Worm (Caenorhabditis elegans) whole organism, L3 larva: ENCODE results near the gene F40G9.12.

Experiments
- R02D3.7 ChIP-seq: fragments of 150-350 bp; optimal IDR thresholded peaks from 2 replicates; lab custom pipeline; 2014; ENCODE audit warnings: missing biosample characterization, missing genetic modification characterization
- ZK546.5 ChIP-seq: sonication (generic microtip); optimal IDR thresholded peaks from 2 replicates; lab custom pipeline; 2017; ENCODE audit warnings: missing biosample characterization, missing genetic modification characterization
- ceh-28 ChIP-seq: fragments of 150-350 bp; optimal IDR thresholded peaks from 2 replicates; lab custom pipeline; 2014; ENCODE audit warnings: missing biosample characterization, missing genetic modification reagents, missing genetic modification characterization
- ceh-82 ChIP-seq: fragments of 150-350 bp; optimal IDR thresholded peaks from 2 replicates; lab custom pipeline; 2014; ENCODE audit warnings: missing biosample characterization, missing genetic modification characterization
- daf-12 ChIP-seq: fragments of 150-350 bp; optimal IDR thresholded peaks from 2 replicates; lab custom pipeline; 2014; ENCODE audit warnings: missing biosample characterization, missing genetic modification reagents, missing genetic modification characterization
- elt-1 ChIP-seq: fragments of 150-350 bp; optimal IDR thresholded peaks from 2 replicates; lab custom pipeline; 2014; ENCODE audit warnings: missing biosample characterization, missing genetic modification characterization
- eor-1 ChIP-seq, 2 experiments: fragments of 150-350 bp; optimal IDR thresholded peaks; 2 replicates each; lab custom pipeline; 2014 to 2018; ENCODE audit warnings: missing biosample characterization in 2 of 2, missing genetic modification characterization in 2 of 2
- fkh-2 ChIP-seq: fragments of 150-350 bp; optimal IDR thresholded peaks from 2 replicates; lab custom pipeline; 2014; ENCODE audit warnings: missing biosample characterization, missing genetic modification reagents, missing genetic modification characterization
- hmg-11 ChIP-seq: sonication (generic microtip); optimal IDR thresholded peaks from 2 replicates; lab custom pipeline; 2016; ENCODE audit warnings: missing genetic modification characterization, missing compliant biosample characterization
- jun-1 ChIP-seq: fragments of 150-350 bp; optimal IDR thresholded peaks from 2 replicates; lab custom pipeline; 2014; ENCODE audit warnings: missing biosample characterization, missing genetic modification reagents, missing genetic modification characterization
- lin-15B ChIP-seq: fragments of 150-350 bp; optimal IDR thresholded peaks from 2 replicates; lab custom pipeline; 2014; ENCODE audit warnings: missing biosample characterization, missing genetic modification characterization
- lin-39 ChIP-seq: fragments of 150-350 bp; optimal IDR thresholded peaks from 2 replicates; lab custom pipeline; 2018; ENCODE audit warnings: missing biosample characterization, missing genetic modification reagents, missing genetic modification characterization
- lsy-12 ChIP-seq: sonication (generic microtip); optimal IDR thresholded peaks from 2 replicates; lab custom pipeline; 2016; ENCODE audit warnings: mild to moderate bottlenecking, missing genetic modification characterization, missing compliant biosample characterization
- mdl-1 ChIP-seq: fragments of 150-350 bp; optimal IDR thresholded peaks from 2 replicates; lab custom pipeline; 2014; ENCODE audit warnings: missing biosample characterization, missing genetic modification characterization
- mml-1 ChIP-seq: fragments of 150-350 bp; sonication (generic microtip); optimal IDR thresholded peaks from 3 replicates; lab custom pipeline; 2014; ENCODE audit warnings: missing biosample characterization, missing genetic modification characterization
- nhr-11 ChIP-seq: fragments of 150-350 bp; optimal IDR thresholded peaks from 2 replicates; lab custom pipeline; 2014; ENCODE audit warnings: missing biosample characterization, missing genetic modification characterization
- nhr-12 ChIP-seq: fragments of 150-350 bp; optimal IDR thresholded peaks from 2 replicates; lab custom pipeline; 2014; ENCODE audit warnings: missing biosample characterization, missing genetic modification characterization
- nhr-23 ChIP-seq: fragments of 150-350 bp; optimal IDR thresholded peaks from 2 replicates; lab custom pipeline; 2014; ENCODE audit warnings: missing biosample characterization, missing genetic modification reagents, missing genetic modification characterization
- nhr-237 ChIP-seq: fragments of 150-350 bp; optimal IDR thresholded peaks from 2 replicates; lab custom pipeline; 2014; ENCODE audit warnings: missing biosample characterization, missing genetic modification characterization
- nhr-25 ChIP-seq: sonication (generic microtip); optimal IDR thresholded peaks from 2 replicates; lab custom pipeline; 2017; ENCODE audit warnings: missing biosample characterization, missing genetic modification characterization
- nhr-28 ChIP-seq: fragments of 150-350 bp; optimal IDR thresholded peaks from 2 replicates; lab custom pipeline; 2014; ENCODE audit warnings: missing biosample characterization, missing genetic modification characterization
- nhr-43 ChIP-seq: sonication (generic microtip); optimal IDR thresholded peaks from 2 replicates; lab custom pipeline; 2016; ENCODE audit warnings: mild to moderate bottlenecking, missing genetic modification characterization, missing compliant biosample characterization; ENCODE audit not compliant: poor library complexity, severe bottlenecking
- nhr-67 ChIP-seq: fragments of 150-350 bp; optimal IDR thresholded peaks from 2 replicates; lab custom pipeline; 2014; ENCODE audit warnings: missing biosample characterization, missing genetic modification characterization
- nhr-76 ChIP-seq: fragments of 150-350 bp; sonication (generic microtip); optimal IDR thresholded peaks from 5 replicates; lab custom pipeline; 2014; ENCODE audit warnings: missing biosample characterization, missing genetic modification characterization
- pqm-1 ChIP-seq: fragments of 150-350 bp; optimal IDR thresholded peaks from 2 replicates; lab custom pipeline; 2017; ENCODE audit warnings: missing biosample characterization, missing genetic modification characterization, inconsistent platforms
- skn-1 ChIP-seq: fragments of 150-350 bp; optimal IDR thresholded peaks from 2 replicates; lab custom pipeline; 2014; ENCODE audit warnings: missing biosample characterization, missing genetic modification characterization
- snpc-4 ChIP-seq: fragments of 150-350 bp; optimal IDR thresholded peaks from 2 replicates; lab custom pipeline; 2014; ENCODE audit warnings: missing biosample characterization, missing genetic modification characterization
- unc-39 ChIP-seq: sonication (generic microtip); optimal IDR thresholded peaks from 4 replicates; lab custom pipeline; 2017; ENCODE audit warnings: missing biosample characterization, missing genetic modification characterization
- unc-62 ChIP-seq: fragments of 150-350 bp; sonication (generic microtip); optimal IDR thresholded peaks from 4 replicates; lab custom pipeline; 2014; ENCODE audit warnings: missing biosample characterization, missing genetic modification reagents, missing genetic modification characterization
- zag-1 ChIP-seq: fragments of 150-350 bp; optimal IDR thresholded peaks from 2 replicates; lab custom pipeline; 2014; ENCODE audit warnings: missing biosample characterization, missing genetic modification characterization
- ztf-11 ChIP-seq: fragments of 150-350 bp; optimal IDR thresholded peaks from 2 replicates; lab custom pipeline; 2014; ENCODE audit warnings: missing biosample characterization, missing genetic modification characterization
- ztf-4 ChIP-seq: fragments of 150-350 bp; optimal IDR thresholded peaks from 2 replicates; lab custom pipeline; 2014; ENCODE audit warnings: missing biosample characterization, missing genetic modification characterization

The F40G9.12 gene

DNA sequence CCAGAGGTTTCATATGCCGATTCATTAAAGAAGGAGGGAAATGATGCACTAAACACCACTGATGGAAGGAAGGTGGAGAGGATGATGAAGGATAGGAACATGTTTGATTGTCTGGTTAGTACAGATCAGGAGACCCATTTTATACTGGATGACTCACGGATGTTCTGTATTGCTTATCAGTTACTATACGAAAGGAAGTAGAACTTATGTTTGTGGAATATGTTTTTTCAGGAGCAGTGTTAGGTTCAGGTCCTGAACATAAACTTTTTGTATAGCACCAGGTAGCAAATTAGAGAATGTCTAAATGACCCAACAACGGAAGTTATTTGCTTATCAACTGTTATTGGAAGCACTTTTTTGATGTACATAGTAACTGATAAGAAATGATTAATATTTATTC lies 4.1 kb downstream of the F40G9.12 start, which contains the start of gene clec-148:
TSS of gene clec-148 (minus strand) at position 101 of the 400 bp plus-strand sequence.
- TF ChIP-seq zag-1 (no peak), lsy-12 (no peak), lin-39 (tag; lab: Kevin White, UChicago) (no peak), ceh-28 (no peak), unc-62 (GFP tag; lab: Kevin White, UChicago) (no peak)
- TF ChIP-seq, all 47 proteins: peak for 0

ce11 chrIII:177715-178114 lies 6.1 kb downstream of the F40G9.12 start, which contains the start of gene F40G9.14:
F40G9.14 (minus strand) TSS chrIII:177815.
- TF ChIP-seq elt-1 (tag; lab: Kevin White, UChicago), result no peak
- TF ChIP-seq R02D3.7 (tag; lab: Kevin White, UChicago), result no peak

ce11 chrIII:178126-178525 lies 6.5 kb downstream of the F40G9.12 start:
- TF ChIP-seq snpc-4 (no peak), nhr-67 (tag; lab: Kevin White, UChicago) (no peak), zag-1 (no peak), nhr-12 (tag; lab: Kevin White, UChicago) (no peak), ztf-11 (tag; lab: Kevin White, UChicago) (no peak), nhr-43 (tag; lab: Kevin White, UChicago) (no peak), unc-39 (tag; lab: Kevin White, UChicago) (no peak), nhr-28 (tag; lab: Kevin White, UChicago) (no peak), nhr-23 (tag; lab: Kevin White, UChicago) (no peak), daf-12 (tag; lab: Kevin White, UChicago) (no peak)
- TF ChIP-seq, all 47 proteins: peak for 0

- TF ChIP-seq unc-62 (GFP tag; lab: Kevin White, UChicago) (no peak), skn-1 (no peak), lin-15B (tag; lab: Kevin White, UChicago) (no peak), ZK546.5 (tag; lab: Kevin White, UChicago) (no peak), unc-39 (tag; lab: Kevin White, UChicago) (no peak), daf-12 (tag; lab: Kevin White, UChicago) (no peak), nhr-76 (no peak), hmg-11 (tag; lab: Kevin White, UChicago) (no peak), nhr-28 (tag; lab: Kevin White, UChicago) (no peak), nhr-237 (no peak), nhr-43 (tag; lab: Kevin White, UChicago) (no peak), zag-1 (no peak), pqm-1 (tag; lab: Kevin White, UChicago) (no peak), ceh-82 (tag; lab: Kevin White, UChicago) (no peak)
These were observed 7.5 kb downstream of the F40G9.12 start, which contains the start of gene F40G9.6 for ce11 chrIII:179123-179592. F40G9.6 (plus strand) TSS chrIII:179542.

- TF ChIP-seq ztf-4 (tag; lab: Kevin White, UChicago), result no peak
- no peak for TF ChIP-seq eor-1 (tag; optimal IDR thresholded peaks at IDR 0.05; lab: Kevin White, UChicago)
- TF ChIP-seq ZK546.5 (tag; lab: Kevin White, UChicago), result no peak
- no peak for TF ChIP-seq lsy-12
- TF ChIP-seq mml-1 (tag; lab: Kevin White, UChicago), result no peak
- TF ChIP-seq nhr-25, result no peak
- no peak for TF ChIP-seq R02D3.7 (tag; lab: Kevin White, UChicago)
- TF ChIP-seq mdl-1, result no peak
- no peak for TF ChIP-seq jun-1
- TF ChIP-seq, all 47 proteins: peak for 0
These were observed 9.3 kb downstream of the F40G9.12 start, which contains the start of gene F40G9.5 for ce11 chrIII:180963-181362. F40G9.5 (plus strand) TSS chrIII:181263.

DNA sequence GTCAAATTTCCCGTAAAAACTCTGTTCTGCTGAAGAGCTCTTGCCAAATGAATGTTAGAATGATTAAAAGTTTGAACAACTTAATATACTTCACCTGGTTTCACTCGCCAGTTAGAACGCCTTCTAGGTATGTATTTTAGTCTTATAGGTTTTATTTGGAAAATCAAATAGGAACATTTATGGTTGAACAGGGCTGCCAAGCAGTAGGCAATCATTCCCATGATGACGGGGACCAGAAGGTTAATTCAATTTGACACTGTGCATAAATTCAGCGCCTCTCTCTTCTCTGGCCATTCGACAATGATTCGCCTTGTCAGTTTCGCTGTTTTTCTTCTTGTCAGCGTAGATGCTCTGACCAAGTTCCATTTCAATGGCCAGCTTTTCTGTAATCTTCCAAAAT lies 10.4 kb downstream of the F40G9.12 start, which contains the start of gene F40G9.15:
TSS of gene F40G9.15 (plus strand) at position 301 of the 400 bp plus-strand sequence.
- TF ChIP-seq nhr-11 (no peak), fkh-2 (tag; lab: Kevin White, UChicago) (no peak), nhr-23 (tag; lab: Kevin White, UChicago) (no peak)
